Worm (Caenorhabditis elegans) whole organism, L1 larva: Measurements from ENCODE around the gene mes-6.
A peak's percentile ranks its signal among the peaks of the same experiment; 100 is the strongest.

ENCODE experiments used
- C04F5.9 ChIP-seq: sonication (generic microtip); optimal IDR thresholded peaks from 2 replicates; lab custom pipeline; 2016; ENCODE audit warnings: missing genetic modification characterization, missing compliant biosample characterization
- C16A3.4 ChIP-seq: fragments of 150-350 bp; optimal IDR thresholded peaks from 2 replicates; lab custom pipeline; 2014; ENCODE audit warnings: missing biosample characterization, missing genetic modification characterization
- C34B4.2 ChIP-seq: sonication (generic microtip); optimal IDR thresholded peaks from 2 replicates; lab custom pipeline; 2017; ENCODE audit warnings: mild to moderate bottlenecking, missing genetic modification characterization, missing compliant biosample characterization
- F16B12.6 ChIP-seq: fragments of 150-350 bp; optimal IDR thresholded peaks from 2 replicates; lab custom pipeline; 2014; ENCODE audit warnings: missing biosample characterization, missing genetic modification characterization
- aha-1 ChIP-seq: fragments of 150-350 bp; optimal IDR thresholded peaks from 2 replicates; lab custom pipeline; 2014; ENCODE audit warnings: missing biosample characterization, missing genetic modification characterization
- alr-1 ChIP-seq: fragments of 200-800 bp; sonication (Bioruptor generic); optimal IDR thresholded peaks from 2 replicates; lab custom pipeline; 2018; ENCODE audit warnings: borderline replicate concordance, mild to moderate bottlenecking, missing genetic modification characterization, missing compliant biosample characterization
- blmp-1 ChIP-seq: fragments of 150-350 bp; optimal IDR thresholded peaks from 2 replicates; lab custom pipeline; 2014; ENCODE audit warnings: missing biosample characterization, missing genetic modification characterization
- ceh-63 ChIP-seq: fragments of 200-800 bp; sonication (Bioruptor generic); optimal IDR thresholded peaks from 2 replicates; lab custom pipeline; 2018; ENCODE audit warnings: mild to moderate bottlenecking, missing genetic modification characterization, missing compliant biosample characterization
- ceh-8 ChIP-seq: fragments of 200-800 bp; sonication (Bioruptor generic); optimal IDR thresholded peaks from 2 replicates; lab custom pipeline; 2018; ENCODE audit warnings: mild to moderate bottlenecking, missing genetic modification characterization, moderate library complexity, missing compliant biosample characterization
- ceh-82 ChIP-seq, 3 experiments: fragments of 150-350 bp in 1 of 3; sonication (generic microtip) in 2 of 3; optimal IDR thresholded peaks; 2 replicates each; lab custom pipeline; 2014 to 2017; ENCODE audit warnings: missing biosample characterization in 3 of 3, missing genetic modification characterization in 3 of 3
- ceh-88 ChIP-seq: fragments of 200-800 bp; sonication (Bioruptor generic); IDR thresholded peaks from 2 replicates; pipeline ENCODE4 v1.3.6; 2022; ENCODE audit warnings: missing genetic modification characterization, missing compliant biosample characterization
- dpl-1 ChIP-seq, 3 experiments: fragments of 150-350 bp in 2 of 3; sonication (generic microtip) in 1 of 3; optimal IDR thresholded peaks; 2 replicates each; lab custom pipeline; 2014 to 2017; ENCODE audit warnings: missing biosample characterization in 3 of 3, missing genetic modification characterization in 3 of 3, missing genetic modification reagents in 3 of 3
- dsc-1 ChIP-seq: sonication (generic microtip); optimal IDR thresholded peaks from 2 replicates; lab custom pipeline; 2016; ENCODE audit warnings: mild to moderate bottlenecking, missing genetic modification characterization, missing compliant biosample characterization
- efl-1 ChIP-seq, 4 experiments: fragments of 150-350 bp; optimal IDR thresholded peaks in 3 of 4; peaks in 1 of 4; 1 replicate in 1 of 4; 2 replicates in 3 of 4; lab custom pipeline; 2014; ENCODE audit warnings: missing biosample characterization in 2 of 4, missing genetic modification characterization in 2 of 4, missing genetic modification reagents in 2 of 4
- efl-3 ChIP-seq: fragments of 200-800 bp; sonication (Bioruptor generic); optimal IDR thresholded peaks from 2 replicates; lab custom pipeline; 2018; ENCODE audit warnings: mild to moderate bottlenecking, missing genetic modification characterization, missing compliant biosample characterization
- elt-3 ChIP-seq, 6 experiments: fragments of 150-350 bp in 1 of 6; sonication (generic microtip); optimal IDR thresholded peaks; 2 replicates each; lab custom pipeline; 2017 to 2018; ENCODE audit warnings: missing biosample characterization in 6 of 6, missing genetic modification characterization in 6 of 6, inconsistent platforms in 1 of 6
- ets-5 ChIP-seq: fragments of 200-800 bp; sonication (Bioruptor generic); IDR thresholded peaks from 2 replicates; pipeline ENCODE4 v1.3.6; 2022; ENCODE audit warnings: missing genetic modification characterization, missing compliant biosample characterization
- fkh-10 ChIP-seq: sonication (generic microtip); optimal IDR thresholded peaks from 2 replicates; lab custom pipeline; 2017; ENCODE audit warnings: missing biosample characterization, missing genetic modification reagents, missing genetic modification characterization
- fkh-8 ChIP-seq: sonication (generic microtip); optimal IDR thresholded peaks from 2 replicates; lab custom pipeline; 2016; ENCODE audit warnings: mild to moderate bottlenecking, missing genetic modification characterization, missing compliant biosample characterization
- fos-1 ChIP-seq: fragments of 150-350 bp; optimal IDR thresholded peaks from 2 replicates; lab custom pipeline; 2014; ENCODE audit warnings: missing biosample characterization, missing genetic modification characterization
- grh-1 ChIP-seq: fragments of 200-800 bp; sonication (Bioruptor generic); IDR thresholded peaks from 2 replicates; pipeline ENCODE4 v1.3.6; 2022; ENCODE audit warnings: missing genetic modification reagents, missing genetic modification characterization, missing compliant biosample characterization
- hlh-4 ChIP-seq: sonication (generic microtip); optimal IDR thresholded peaks from 2 replicates; lab custom pipeline; 2016; ENCODE audit warnings: mild to moderate bottlenecking, missing genetic modification characterization, missing compliant biosample characterization
- irx-1 ChIP-seq: sonication (generic microtip); optimal IDR thresholded peaks from 2 replicates; lab custom pipeline; 2016; ENCODE audit warnings: missing genetic modification characterization, missing compliant biosample characterization
- isw-1 ChIP-seq: fragments of 200-800 bp; sonication (Bioruptor generic); IDR thresholded peaks from 2 replicates; pipeline ENCODE4 v1.3.6; 2022; ENCODE audit warnings: missing genetic modification characterization, missing compliant biosample characterization
- lin-14 ChIP-seq: fragments of 200-800 bp; sonication (Bioruptor generic); optimal IDR thresholded peaks from 2 replicates; lab custom pipeline; 2018; ENCODE audit warnings: mild to moderate bottlenecking, missing genetic modification characterization, moderate library complexity, missing compliant biosample characterization
- lin-15B ChIP-seq: fragments of 150-350 bp; sonication (generic microtip); optimal IDR thresholded peaks from 3 replicates; lab custom pipeline; 2014; ENCODE audit warnings: missing biosample characterization, missing genetic modification characterization
- lin-35 ChIP-seq, 2 experiments: fragments of 150-350 bp; optimal IDR thresholded peaks; 2 replicates each; lab custom pipeline; 2014; ENCODE audit warnings: missing biosample characterization in 2 of 2, missing genetic modification characterization in 2 of 2, missing genetic modification reagents in 2 of 2
- lin-39 ChIP-seq: fragments of 150-350 bp; optimal IDR thresholded peaks from 2 replicates; lab custom pipeline; 2014; ENCODE audit warnings: missing biosample characterization, missing genetic modification reagents, missing genetic modification characterization
- lir-3 ChIP-seq: sonication (generic microtip); optimal IDR thresholded peaks from 2 replicates; lab custom pipeline; 2016; ENCODE audit warnings: mild to moderate bottlenecking, missing genetic modification characterization, moderate library complexity, missing compliant biosample characterization; ENCODE audit not compliant: poor library complexity
- lsy-2 ChIP-seq, 2 experiments: fragments of 150-350 bp; optimal IDR thresholded peaks; 2 replicates each; lab custom pipeline; 2014; ENCODE audit warnings: missing biosample characterization in 2 of 2, missing genetic modification characterization in 2 of 2
- mab-9 ChIP-seq: fragments of 200-800 bp; sonication (Bioruptor generic); IDR thresholded peaks from 2 replicates; pipeline ENCODE4 v1.3.6; 2022; ENCODE audit warnings: missing genetic modification reagents, missing genetic modification characterization, missing compliant biosample characterization
- mdl-1 ChIP-seq, 2 experiments: fragments of 150-350 bp; optimal IDR thresholded peaks; 2 replicates each; lab custom pipeline; 2014 to 2017; ENCODE audit warnings: missing biosample characterization in 2 of 2, missing genetic modification characterization in 2 of 2, inconsistent platforms in 1 of 2
- mef-2 ChIP-seq: fragments of 150-350 bp; optimal IDR thresholded peaks from 2 replicates; lab custom pipeline; 2014; ENCODE audit warnings: missing biosample characterization, missing genetic modification characterization
- mep-1 ChIP-seq: fragments of 150-350 bp; optimal IDR thresholded peaks from 2 replicates; lab custom pipeline; 2014; ENCODE audit warnings: missing biosample characterization, missing genetic modification characterization
- nhr-19 ChIP-seq: fragments of 200-800 bp; sonication (Bioruptor generic); conservative IDR thresholded peaks from 2 replicates; pipeline ENCODE4 v1.3.6; 2022; ENCODE audit warnings: missing genetic modification characterization, missing compliant biosample characterization
- nhr-20 ChIP-seq: sonication (generic microtip); optimal IDR thresholded peaks from 2 replicates; lab custom pipeline; 2016; ENCODE audit warnings: mild to moderate bottlenecking, missing genetic modification characterization, missing compliant biosample characterization
- nhr-28 ChIP-seq: fragments of 150-350 bp; optimal IDR thresholded peaks from 2 replicates; lab custom pipeline; 2014; ENCODE audit warnings: missing biosample characterization, missing genetic modification characterization
- nhr-47 ChIP-seq: sonication (generic microtip); optimal IDR thresholded peaks from 2 replicates; lab custom pipeline; 2016; ENCODE audit warnings: mild to moderate bottlenecking, missing genetic modification characterization, moderate library complexity, missing compliant biosample characterization
- nhr-76 ChIP-seq: sonication (generic microtip); optimal IDR thresholded peaks from 2 replicates; lab custom pipeline; 2017; ENCODE audit warnings: missing biosample characterization, missing genetic modification characterization
- nhr-77 ChIP-seq: fragments of 150-350 bp; optimal IDR thresholded peaks from 2 replicates; lab custom pipeline; 2014; ENCODE audit warnings: missing biosample characterization, missing genetic modification characterization
- nhr-85 ChIP-seq: sonication (generic microtip); peaks from one replicate; lab custom pipeline; 2016; ENCODE audit warnings: missing genetic modification characterization, inconsistent platforms, missing compliant biosample characterization
- nhr-90 ChIP-seq: sonication (generic microtip); optimal IDR thresholded peaks from 2 replicates; lab custom pipeline; 2016; ENCODE audit warnings: mild to moderate bottlenecking, missing genetic modification characterization, missing compliant biosample characterization; ENCODE audit not compliant: poor library complexity
- pax-3 ChIP-seq: fragments of 200-800 bp; sonication (Bioruptor generic); optimal IDR thresholded peaks from 2 replicates; lab custom pipeline; 2018; ENCODE audit warnings: mild to moderate bottlenecking, missing genetic modification characterization, moderate library complexity, missing compliant biosample characterization
- pqm-1 ChIP-seq: sonication (generic microtip); optimal IDR thresholded peaks from 3 replicates; lab custom pipeline; 2017; ENCODE audit warnings: missing biosample characterization, missing genetic modification characterization
- rnt-1 ChIP-seq: sonication (generic microtip); optimal IDR thresholded peaks from 2 replicates; lab custom pipeline; 2016; ENCODE audit warnings: mild to moderate bottlenecking, missing genetic modification characterization, moderate library complexity, missing compliant biosample characterization
- skn-1 ChIP-seq: fragments of 150-350 bp; optimal IDR thresholded peaks from 2 replicates; lab custom pipeline; 2014; ENCODE audit warnings: missing biosample characterization, missing genetic modification characterization
- snu-23 ChIP-seq: sonication (generic microtip); optimal IDR thresholded peaks from 2 replicates; lab custom pipeline; 2016; ENCODE audit warnings: missing genetic modification characterization, missing compliant biosample characterization
- unc-130 ChIP-seq: fragments of 150-350 bp; optimal IDR thresholded peaks from 2 replicates; lab custom pipeline; 2017; ENCODE audit warnings: missing biosample characterization, missing genetic modification characterization, inconsistent platforms
- unc-30 ChIP-seq: sonication (generic microtip); optimal IDR thresholded peaks from 2 replicates; lab custom pipeline; 2017; ENCODE audit warnings: missing biosample characterization, missing genetic modification characterization
- unc-86 ChIP-seq: sonication (generic microtip); optimal IDR thresholded peaks from 2 replicates; lab custom pipeline; 2016; ENCODE audit warnings: missing genetic modification characterization, missing compliant biosample characterization
- vab-15 ChIP-seq: sonication (generic microtip); optimal IDR thresholded peaks from 2 replicates; lab custom pipeline; 2017; ENCODE audit warnings: missing genotype, mild to moderate bottlenecking, missing genetic modification characterization, missing compliant biosample characterization
- xbp-1 ChIP-seq: sonication (generic microtip); optimal IDR thresholded peaks from 2 replicates; lab custom pipeline; 2016; ENCODE audit warnings: missing genetic modification characterization, missing compliant biosample characterization

mes-6 gene

DNA sequence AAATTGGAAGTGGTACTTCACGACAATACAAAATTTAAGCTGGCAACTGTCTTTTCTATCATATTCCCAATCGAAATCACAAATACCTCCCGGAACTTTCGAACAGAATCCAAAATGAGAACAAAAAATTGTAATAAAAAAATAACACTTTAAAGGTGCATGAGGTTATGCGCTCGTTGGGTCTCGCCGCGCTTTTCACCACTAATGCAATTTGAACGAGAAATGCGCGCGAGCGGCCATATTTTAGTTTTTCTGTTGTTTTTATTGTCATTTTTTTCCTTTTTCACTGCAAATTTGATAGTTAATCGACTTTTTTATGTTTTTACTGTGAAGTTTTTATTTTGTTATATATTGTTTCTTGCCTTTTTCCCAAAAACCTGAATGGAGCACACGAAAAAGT lies at the start of gene mes-6:
mes-6 (plus strand) TSS at position 229 of the 400 bp plus-strand sequence.
- peak; percentile 59 for TF ChIP-seq rnt-1
- no peak for TF ChIP-seq pqm-1 (tag; lab: Kevin White, UChicago)
- peak; percentile 33 for TF ChIP-seq skn-1
- TF ChIP-seq pax-3 (tag; lab: Kevin White, UChicago), result no peak
- no peak for TF ChIP-seq nhr-90 (tag; lab: Kevin White, UChicago)
- TF ChIP-seq fos-1 (tag; lab: Kevin White, UChicago), result no peak
- TF ChIP-seq ceh-82 (tag; optimal IDR thresholded peaks at IDR 0.05; lab: Kevin White, UChicago), result peak in 2 of 3 experiments; percentile 20 to 63
- TF ChIP-seq fkh-10 (GFP tag; lab: Kevin White, UChicago), result peak; percentile 19
- TF ChIP-seq ets-5 (GFP tag; lab: Robert Waterston, UW), result no peak
- TF ChIP-seq dpl-1 (GFP tag; optimal IDR thresholded peaks at IDR 0.05; lab: Kevin White, UChicago), result peak; percentile 84 to 90 (median 87)
- TF ChIP-seq lsy-2 (tag; optimal IDR thresholded peaks at IDR 0.05; lab: Kevin White, UChicago), result peak; percentile 68 to 77
- TF ChIP-seq mep-1 (tag; lab: Kevin White, UChicago), result peak; percentile 51
- TF ChIP-seq unc-30 (tag; lab: Kevin White, UChicago), result no peak
- no peak for TF ChIP-seq C34B4.2
- TF ChIP-seq dsc-1 (tag; lab: Kevin White, UChicago), result peak; percentile 16
- TF ChIP-seq blmp-1 (tag; lab: Kevin White, UChicago), result peak; percentile 31
- TF ChIP-seq lin-35 (GFP tag; optimal IDR thresholded peaks at IDR 0.05; lab: Kevin White, UChicago), result peak; percentile 87 to 91
- no peak for TF ChIP-seq aha-1 (tag; lab: Kevin White, UChicago)
- no peak for TF ChIP-seq ceh-63
- peak; percentile 43 for TF ChIP-seq nhr-85 (tag; lab: Kevin White, UChicago)
- TF ChIP-seq nhr-47 (tag; lab: Kevin White, UChicago), result peak; percentile 45
- TF ChIP-seq lin-14, result peak; percentile 42
- peak; percentile 89 for TF ChIP-seq efl-1 (optimal IDR thresholded peaks at IDR 0.05; lab: Kevin White, UChicago)
- TF ChIP-seq efl-1 (GFP tag; optimal IDR thresholded peaks at IDR 0.05 in 1 of 2; lab: Kevin White, UChicago), result peak; percentile 88 to 98
- TF ChIP-seq lin-39 (tag; lab: Kevin White, UChicago), result no peak
- TF ChIP-seq nhr-76 (tag; lab: Kevin White, UChicago), result no peak
- TF ChIP-seq lir-3 (tag; lab: Kevin White, UChicago), result no peak
- no peak for TF ChIP-seq lin-15B
- no peak for TF ChIP-seq mef-2 (tag; lab: Kevin White, UChicago)
- TF ChIP-seq fkh-8, result no peak
- no peak for TF ChIP-seq mab-9 (GFP tag; lab: Robert Waterston, UW)
- no peak for TF ChIP-seq unc-86 (tag; lab: Kevin White, UChicago)
- TF ChIP-seq nhr-28 (tag; lab: Kevin White, UChicago), result no peak
- no peak for TF ChIP-seq F16B12.6 (tag; lab: Kevin White, UChicago)
- TF ChIP-seq hlh-4 (tag; lab: Kevin White, UChicago), result no peak
- TF ChIP-seq nhr-19 (GFP tag; lab: Robert Waterston, UW), result peak; percentile 16; the same call in 1 of the 2 replicates
- no peak for TF ChIP-seq nhr-77 (tag; lab: Kevin White, UChicago)
- TF ChIP-seq C16A3.4 (tag; lab: Kevin White, UChicago), result peak; percentile 55
- TF ChIP-seq efl-3 (GFP tag; lab: Kevin White, UChicago), result no peak
- no peak for TF ChIP-seq alr-1 (tag; lab: Kevin White, UChicago)
- no peak for TF ChIP-seq C04F5.9 (tag; lab: Kevin White, UChicago)
- TF ChIP-seq nhr-20 (tag; lab: Kevin White, UChicago), result peak; percentile 29
- TF ChIP-seq mdl-1 (tag; optimal IDR thresholded peaks at IDR 0.05; lab: Kevin White, UChicago), result peak in 1 of 2 experiments; percentile 19
- no peak for TF ChIP-seq grh-1 (GFP tag; lab: Robert Waterston, UW)
- peak; percentile 42 for TF ChIP-seq unc-130 (tag; lab: Kevin White, UChicago)
- peak; percentile 43 for TF ChIP-seq xbp-1
- TF ChIP-seq irx-1, result peak; percentile 11
- TF ChIP-seq vab-15, result peak; percentile 19
- peak in 1 of 6 experiments; percentile 62 for TF ChIP-seq elt-3 (tag; optimal IDR thresholded peaks at IDR 0.05; lab: Kevin White, UChicago)
- TF ChIP-seq ceh-88 (GFP tag; lab: Robert Waterston, UW), result no peak
- no peak for TF ChIP-seq ceh-8
- TF ChIP-seq isw-1, result peak; percentile 27; the same call in 1 of the 2 replicates
- peak; percentile 58 for TF ChIP-seq snu-23 (GFP tag; lab: Kevin White, UChicago)
